Fruit fly (Drosophila melanogaster): ENCODE measurements around the gene Pdh.

dm6 chr3L:16338703-16339102, 15.4 kb downstream of the Pdh start, which contains the start of gene CG4998:
- TF ChIP-seq br (GFP tag; optimal IDR thresholded peaks at IDR 0.05), result no peak
- no peak for TF ChIP-seq jim (GFP tag; optimal IDR thresholded peaks at IDR 0.05)
- TF ChIP-seq sage (GFP tag; optimal IDR thresholded peaks at IDR 0.05), result no peak
- no peak for TF ChIP-seq pan (optimal IDR thresholded peaks at IDR 0.05)
- no peak for TF ChIP-seq dsf (GFP tag; optimal IDR thresholded peaks at IDR 0.05; ENCODE audit: borderline replicate concordance)
- TF ChIP-seq OdsH (GFP tag; optimal IDR thresholded peaks at IDR 0.05), result no peak
- no peak for TF ChIP-seq Hr83 (GFP tag; optimal IDR thresholded peaks at IDR 0.05; ENCODE audit: poor library complexity, severe bottlenecking)
- TF ChIP-seq Dif (GFP tag; optimal IDR thresholded peaks at IDR 0.05; ENCODE audit: partially characterized antibody), result no peak
- TF ChIP-seq Dfd (GFP tag; optimal IDR thresholded peaks at IDR 0.05), result no peak
- TF ChIP-seq usp (GFP tag; optimal IDR thresholded peaks at IDR 0.05), result no peak
- TF ChIP-seq dl (GFP tag; optimal IDR thresholded peaks at IDR 0.05; ENCODE audit: insufficient read depth in 1 of 2, partially characterized antibody in 2 of 2), result no peak

Data from whole organism, wandering third instar larva.